Fruit fly (Drosophila melanogaster) whole organism, prepupa: ENCODE measurements around the gene CG1113.

ENCODE experiments used
- CG16779 ChIP-seq: fragments of 200-800 bp; sonication (Bioruptor generic); optimal IDR thresholded peaks from 3 replicates; lab custom pipeline; 2017; ENCODE audit warnings: missing biosample characterization, mild to moderate bottlenecking, missing genetic modification characterization
- CG31627 ChIP-seq: fragments of 200-800 bp; sonication (Bioruptor generic); optimal IDR thresholded peaks from 3 replicates; lab custom pipeline; 2016; ENCODE audit warnings: missing biosample characterization, missing genetic modification characterization
- CG6163 ChIP-seq: fragments of 200-800 bp; sonication (Bioruptor generic); IDR thresholded peaks from 3 replicates; pipeline ENCODE4 v1.3.6; 2022; ENCODE audit warnings: missing biosample characterization, missing genetic modification characterization
- CG6808 ChIP-seq: fragments of 200-800 bp; sonication (Bioruptor generic); optimal IDR thresholded peaks from 3 replicates; lab custom pipeline; 2017; ENCODE audit warnings: missing biosample characterization, missing genetic modification characterization, mild to moderate bottlenecking, moderate library complexity, missing genetic modification reagents
- CG8119 ChIP-seq: fragments of 200-800 bp; sonication (Bioruptor generic); IDR thresholded peaks from 3 replicates; pipeline ENCODE4 v1.3.6; 2022; ENCODE audit warnings: missing biosample characterization, missing genetic modification characterization
- CG9139 ChIP-seq: fragments of 200-800 bp; sonication (Bioruptor generic); optimal IDR thresholded peaks from 3 replicates; lab custom pipeline; 2017; ENCODE audit warnings: missing biosample characterization, mild to moderate bottlenecking, missing genetic modification characterization
- Ets21C ChIP-seq: fragments of 200-800 bp; sonication (Bioruptor generic); optimal IDR thresholded peaks from 3 replicates; lab custom pipeline; 2016; ENCODE audit warnings: missing biosample characterization, missing genetic modification characterization
- OdsH ChIP-seq: fragments of 200-800 bp; sonication (Bioruptor generic); optimal IDR thresholded peaks from 3 replicates; lab custom pipeline; 2016; ENCODE audit warnings: missing biosample characterization, missing genetic modification characterization
- esn ChIP-seq: fragments of 200-800 bp; sonication (Bioruptor generic); optimal IDR thresholded peaks from 2 replicates; lab custom pipeline; 2016; ENCODE audit warnings: missing biosample characterization, mild to moderate bottlenecking, missing genetic modification characterization, moderate library complexity
- svp ChIP-seq: fragments of 200-800 bp; sonication (Bioruptor generic); peaks from one replicate; lab custom pipeline; 2016; ENCODE audit warnings: missing biosample characterization, missing genetic modification characterization
- topi ChIP-seq: fragments of 200-800 bp; sonication (Bioruptor generic); optimal IDR thresholded peaks from 3 replicates; lab custom pipeline; 2016; ENCODE audit warnings: missing biosample characterization, missing genetic modification characterization

DNA sequence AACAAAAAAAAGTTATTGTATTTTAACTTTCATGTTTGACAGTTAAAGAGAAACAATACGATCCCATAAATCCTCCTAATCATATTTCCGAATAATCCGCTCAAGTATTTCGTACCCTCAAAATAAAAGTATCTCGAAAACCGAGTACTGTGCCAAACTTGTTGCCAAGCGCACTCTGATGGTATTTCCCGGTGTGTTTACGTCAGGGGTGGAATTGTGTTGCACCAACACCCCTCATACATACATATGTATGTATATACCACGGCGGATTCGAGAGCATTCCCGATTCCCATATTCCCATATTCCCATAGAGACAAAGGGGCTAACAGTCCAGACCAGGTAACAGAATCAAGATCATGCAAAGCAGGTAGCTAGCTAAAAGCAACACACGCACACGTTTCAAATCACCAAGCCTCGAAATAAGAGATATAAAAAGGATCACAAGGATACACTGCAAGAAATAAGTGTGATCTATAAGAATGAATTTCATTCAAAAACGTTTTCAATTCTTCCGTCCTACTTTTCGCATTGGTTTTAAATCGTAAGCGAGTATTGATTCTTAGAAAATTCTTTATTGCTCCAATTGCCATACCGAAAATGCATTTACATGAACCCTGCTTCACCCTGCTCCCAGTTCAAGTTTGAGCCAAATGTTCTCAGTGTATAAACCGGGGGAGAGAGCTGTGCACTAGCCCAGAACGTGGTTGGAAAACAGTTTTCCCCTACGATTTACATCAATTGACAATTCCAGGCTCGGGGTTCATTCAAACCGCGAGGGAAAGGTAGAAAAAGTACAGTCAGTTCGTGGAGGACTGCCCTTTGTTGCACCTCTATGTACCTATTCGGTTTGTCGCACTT lies 40.8 kb upstream of the CG1113 start:
- TF ChIP-seq topi (GFP tag; lab: Kevin White, UChicago) (peak; percentile 23), Ets21C (no peak), OdsH (GFP tag; lab: Kevin White, UChicago) (peak; percentile 49), CG6163 (GFP tag; lab: Robert Waterston, UW) (peak; percentile 28; the same call in 1 of the 3 replicates), CG8119 (GFP tag; lab: Robert Waterston, UW) (0 out of 3 replicates have a peak, but pooled peaks have one; percentile 39), CG16779 (tag; lab: Kevin White, UChicago) (peak; percentile 18), esn (GFP tag; lab: Kevin White, UChicago) (peak; percentile 37), svp (GFP tag; lab: Kevin White, UChicago) (peak; percentile 79), CG9139 (GFP tag; lab: Kevin White, UChicago) (peak; percentile 18), CG31627 (GFP tag; lab: Kevin White, UChicago) (peak; percentile 26), CG6808 (GFP tag; lab: Kevin White, UChicago) (peak; percentile 72)
